Worm (Caenorhabditis elegans): ENCODE measurements around the gene eff-1.
A peak's percentile ranks its signal among the peaks of the same experiment; 100 is the strongest.

eff-1 gene

ce11 chrII:8321244-8321643 is 25.2 kb upstream of the eff-1 start, which contains the start of gene shw-1:
Gene shw-1 (minus strand): TSS chrII:8321471.
- TF ChIP-seq efl-1 (optimal IDR thresholded peaks at IDR 0.05) (no peak), efl-1 (GFP tag; optimal IDR thresholded peaks at IDR 0.05 in 1 of 2) (peak in 1 of 2 experiments; percentile 67), lin-39 (tag; optimal IDR thresholded peaks at IDR 0.05) (no peak), ces-1 (GFP tag; optimal IDR thresholded peaks at IDR 0.05) (no peak), irx-1 (tag; optimal IDR thresholded peaks at IDR 0.05) (no peak)

DNA sequence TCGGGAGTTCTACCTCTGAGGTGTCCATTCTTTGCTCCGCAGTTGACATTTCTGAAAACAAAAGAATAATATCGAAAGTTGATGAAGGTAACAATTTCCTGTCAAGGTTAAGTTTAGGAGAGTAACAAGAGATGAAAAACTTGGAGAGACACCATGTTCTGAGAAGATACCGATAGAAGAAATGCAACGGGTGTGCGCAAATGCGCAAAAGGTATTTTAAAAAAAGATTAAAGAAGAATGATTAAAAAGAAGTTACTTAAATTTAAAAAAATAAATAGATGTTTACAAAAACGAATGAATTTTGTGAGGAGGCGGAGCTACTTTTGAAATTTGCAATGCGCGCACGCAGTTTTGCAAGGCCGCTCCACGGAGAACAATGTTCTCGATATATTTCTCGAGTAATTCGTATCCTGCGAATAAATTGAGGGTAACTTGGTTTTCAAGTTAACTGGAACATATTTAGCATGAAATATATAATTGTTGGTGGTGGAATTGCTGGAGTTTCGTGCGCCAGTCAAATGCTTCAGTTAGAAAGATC is 21.4 kb upstream of the eff-1 start, which contains the start of the genes ran-3 and C26D10.3:
Gene ran-3, minus strand, starts transcription at position 51 of the 538 bp plus-strand sequence.
Gene C26D10.3, plus strand, starts transcription at position 385 of the 538 bp plus-strand sequence.
- TF ChIP-seq fkh-10 (GFP tag; optimal IDR thresholded peaks at IDR 0.05) (no peak), irx-1 (tag; optimal IDR thresholded peaks at IDR 0.05) (no peak), nhr-77 (tag; optimal IDR thresholded peaks at IDR 0.05) (no peak), grh-1 (GFP tag; IDR thresholded peaks at IDR 0.05) (no peak), zip-4 (GFP tag; optimal IDR thresholded peaks at IDR 0.05) (no peak), unc-130 (tag; optimal IDR thresholded peaks at IDR 0.05) (peak; percentile 86), ceh-90 (tag; optimal IDR thresholded peaks at IDR 0.05) (no peak), ceh-63 (GFP tag; optimal IDR thresholded peaks at IDR 0.05) (no peak), tbx-2 (tag; optimal IDR thresholded peaks at IDR 0.05) (peak; percentile 46), unc-30 (tag; optimal IDR thresholded peaks at IDR 0.05) (no peak), alr-1 (tag; optimal IDR thresholded peaks at IDR 0.05; ENCODE audit: borderline replicate concordance) (no peak), rnt-1 (tag; optimal IDR thresholded peaks at IDR 0.05) (peak; percentile 60), ztf-11 (tag; optimal IDR thresholded peaks at IDR 0.05) (no peak), fkh-4 (tag; optimal IDR thresholded peaks at IDR 0.05; ENCODE audit: borderline replicate concordance) (no peak), fos-1 (tag; optimal IDR thresholded peaks at IDR 0.05) (no peak), egl-27 (tag; optimal IDR thresholded peaks at IDR 0.05) (no peak), nhr-28 (tag; optimal IDR thresholded peaks at IDR 0.05) (no peak), vab-15 (tag; optimal IDR thresholded peaks at IDR 0.05) (no peak), fkh-8 (tag; optimal IDR thresholded peaks at IDR 0.05) (no peak), C04F5.9 (tag; optimal IDR thresholded peaks at IDR 0.05) (peak; percentile 12), pax-3 (tag; optimal IDR thresholded peaks at IDR 0.05) (no peak), C34B4.2 (tag; optimal IDR thresholded peaks at IDR 0.05) (no peak), elt-2 (tag; optimal IDR thresholded peaks at IDR 0.05) (no peak), nhr-11 (tag; optimal IDR thresholded peaks at IDR 0.05) (no peak), mdl-1 (tag; optimal IDR thresholded peaks at IDR 0.05) (no peak), elt-3 (tag; optimal IDR thresholded peaks at IDR 0.05) (peak in 1 of 6 experiments; percentile 54), ztf-4 (tag; optimal IDR thresholded peaks at IDR 0.05) (no peak), nhr-85 (tag) (peak; percentile 45), blmp-1 (tag; optimal IDR thresholded peaks at IDR 0.05) (peak; percentile 52), pag-3 (tag; optimal IDR thresholded peaks at IDR 0.05; ENCODE audit: borderline replicate concordance, insufficient read depth) (no peak), hlh-17 (GFP tag; optimal IDR thresholded peaks at IDR 0.05; ENCODE audit: borderline replicate concordance) (no peak), hlh-4 (tag; optimal IDR thresholded peaks at IDR 0.05) (no peak), nhr-237 (tag; optimal IDR thresholded peaks at IDR 0.05) (no peak), efl-1 (optimal IDR thresholded peaks at IDR 0.05) (peak; percentile 34 to 70), efl-1 (GFP tag; optimal IDR thresholded peaks at IDR 0.05 in 1 of 2) (peak; percentile 56 to 94), nhr-71 (tag; optimal IDR thresholded peaks at IDR 0.05) (peak; percentile 67), nhr-12 (tag; optimal IDR thresholded peaks at IDR 0.05) (no peak), sox-4 (tag; optimal IDR thresholded peaks at IDR 0.05) (no peak), egl-13 (tag; optimal IDR thresholded peaks at IDR 0.05) (no peak), efl-3 (GFP tag; optimal IDR thresholded peaks at IDR 0.05) (no peak), mab-9 (GFP tag; IDR thresholded peaks at IDR 0.05) (no peak), lir-3 (tag; optimal IDR thresholded peaks at IDR 0.05; ENCODE audit: poor library complexity) (peak; percentile 18), lin-35 (GFP tag; optimal IDR thresholded peaks at IDR 0.05) (peak; percentile 59 to 61), mep-1 (tag; optimal IDR thresholded peaks at IDR 0.05) (peak; percentile 54), unc-86 (tag; optimal IDR thresholded peaks at IDR 0.05) (peak; percentile 9), tlp-1 (tag; optimal IDR thresholded peaks at IDR 0.05) (no peak), swsn-7 (tag; optimal IDR thresholded peaks at IDR 0.05) (peak; percentile 53), F16B12.6 (tag; optimal IDR thresholded peaks at IDR 0.05) (no peak), lin-39 (tag; optimal IDR thresholded peaks at IDR 0.05) (peak; percentile 11)

Measured in whole organism, L1 larva.